Worm (Caenorhabditis elegans) whole organism, mixed stage, embryonic: Measurements from ENCODE around the gene F02D8.4.

Source experiments
- blmp-1 ChIP-seq: fragments of 150-350 bp; optimal IDR thresholded peaks from 2 replicates; lab custom pipeline; 2014; ENCODE audit warnings: missing biosample characterization, missing genetic modification characterization
- ces-1 ChIP-seq: fragments of 150-350 bp; optimal IDR thresholded peaks from 2 replicates; lab custom pipeline; 2014; ENCODE audit warnings: missing biosample characterization, missing genetic modification reagents, missing genetic modification characterization
- elt-1 ChIP-seq: sonication (generic microtip); optimal IDR thresholded peaks from 2 replicates; lab custom pipeline; 2017; ENCODE audit warnings: missing genetic modification characterization, mild to moderate bottlenecking, missing compliant biosample characterization, antibody characterized with exemption, moderate library complexity, borderline replicate concordance; ENCODE audit not compliant: insufficient read depth
- mab-5 ChIP-seq: fragments of 150-350 bp; optimal IDR thresholded peaks from 2 replicates; lab custom pipeline; 2014; ENCODE audit warnings: missing biosample characterization, missing genetic modification characterization
- mep-1 ChIP-seq: fragments of 150-350 bp; optimal IDR thresholded peaks from 2 replicates; lab custom pipeline; 2017; ENCODE audit warnings: missing biosample characterization, missing genetic modification reagents, missing genetic modification characterization, inconsistent platforms
- nhr-12 ChIP-seq: fragments of 150-350 bp; optimal IDR thresholded peaks from 2 replicates; lab custom pipeline; 2014; ENCODE audit warnings: missing biosample characterization, missing genetic modification characterization
- nhr-237 ChIP-seq: fragments of 150-350 bp; optimal IDR thresholded peaks from 2 replicates; lab custom pipeline; 2014; ENCODE audit warnings: missing biosample characterization, missing genetic modification characterization
- nhr-28 ChIP-seq: fragments of 150-350 bp; optimal IDR thresholded peaks from 2 replicates; lab custom pipeline; 2014; ENCODE audit warnings: missing biosample characterization, missing genetic modification characterization
- nhr-76 ChIP-seq: sonication (generic microtip); optimal IDR thresholded peaks from 2 replicates; lab custom pipeline; 2017; ENCODE audit warnings: missing biosample characterization, missing genetic modification characterization
- snpc-4 ChIP-seq: fragments of 150-350 bp; optimal IDR thresholded peaks from 2 replicates; lab custom pipeline; 2014; ENCODE audit warnings: missing biosample characterization, missing genetic modification characterization
- sptf-1 ChIP-seq: sonication (generic microtip); optimal IDR thresholded peaks from 2 replicates; lab custom pipeline; 2017; ENCODE audit warnings: mild to moderate bottlenecking, missing genetic modification characterization, moderate library complexity, missing compliant biosample characterization
- ztf-11 ChIP-seq: fragments of 150-350 bp; optimal IDR thresholded peaks from 2 replicates; lab custom pipeline; 2014; ENCODE audit warnings: missing biosample characterization, missing genetic modification characterization

- no peak for TF ChIP-seq nhr-12 (tag; lab: Kevin White, UChicago)
- TF ChIP-seq nhr-237 (tag; lab: Kevin White, UChicago): no peak
- no peak for TF ChIP-seq mep-1 (tag; lab: Kevin White, UChicago)
- no peak for TF ChIP-seq nhr-76 (tag; lab: Kevin White, UChicago)
- no peak for TF ChIP-seq elt-1 (tag; lab: Kevin White, UChicago)
- TF ChIP-seq sptf-1 (tag; lab: Kevin White, UChicago): no peak
- TF ChIP-seq nhr-28 (tag; lab: Kevin White, UChicago): no peak
- TF ChIP-seq snpc-4 (tag; lab: Kevin White, UChicago): no peak
- TF ChIP-seq ztf-11: no peak
- no peak for TF ChIP-seq ces-1 (GFP tag; lab: Kevin White, UChicago)
- no peak for TF ChIP-seq blmp-1 (tag; lab: Kevin White, UChicago)
- TF ChIP-seq mab-5 (tag; lab: Kevin White, UChicago): no peak
Observed at ce11 chrV:14942898-14943297, 41.8 kb upstream of the F02D8.4 start.
